Worm (Caenorhabditis elegans) whole organism, L4 larva: ENCODE measurements around the gene F42A6.2.

Source experiments
- ceh-82 ChIP-seq: sonication (generic microtip); optimal IDR thresholded peaks from 2 replicates; lab custom pipeline; 2017; ENCODE audit warnings: missing biosample characterization, missing genetic modification characterization
- mdl-1 ChIP-seq, 2 experiments: fragments of 150-350 bp in 1 of 2; sonication (generic microtip) in 1 of 2; optimal IDR thresholded peaks; 2 replicates each; lab custom pipeline; 2014 to 2017; ENCODE audit warnings: missing biosample characterization in 2 of 2, missing genetic modification characterization in 2 of 2
- nhr-76 ChIP-seq: fragments of 150-350 bp; optimal IDR thresholded peaks from 2 replicates; lab custom pipeline; 2014; ENCODE audit warnings: missing biosample characterization, missing genetic modification characterization
- pha-4 ChIP-seq, 2 experiments: fragments of 150-350 bp in 1 of 2; fragments of 200-800 bp in 1 of 2; sonication (Bioruptor generic) in 1 of 2; IDR thresholded peaks in 1 of 2; optimal IDR thresholded peaks in 1 of 2; 2 replicates each; pipeline versions ENCODE4 v1.3.6 to Lab custom; 2014 to 2022; ENCODE audit warnings: missing genetic modification characterization in 2 of 2, missing genetic modification reagents in 2 of 2, missing biosample characterization in 1 of 2, missing compliant biosample characterization in 1 of 2
- snpc-4 ChIP-seq: fragments of 150-350 bp; optimal IDR thresholded peaks from 2 replicates; lab custom pipeline; 2014; ENCODE audit warnings: missing biosample characterization, missing genetic modification characterization

DNA sequence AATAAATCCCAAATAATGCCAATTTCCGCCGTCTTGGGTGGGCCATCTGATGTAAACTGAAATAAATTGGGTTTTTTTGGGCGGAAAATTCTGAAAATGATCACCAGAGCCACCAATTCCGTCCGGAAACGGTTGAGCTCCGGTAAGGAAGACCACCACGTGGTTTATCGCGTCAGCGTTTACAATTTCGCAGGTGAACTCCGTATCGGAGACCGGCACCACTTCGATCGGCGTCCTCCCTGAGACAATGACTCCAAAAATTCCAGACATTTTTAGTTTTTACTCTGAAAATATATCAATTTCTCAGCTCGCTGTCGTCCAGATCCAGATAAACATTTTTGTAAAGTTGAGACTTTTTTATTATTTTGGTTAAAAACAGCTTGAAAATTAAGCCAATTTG lies 4.7 kb upstream of the F42A6.2 start, which contains the start of gene F42A6.6:
- no peak for TF ChIP-seq nhr-76 (tag; lab: Kevin White, UChicago)
- TF ChIP-seq pha-4 (GFP tag; IDR thresholded peaks at IDR 0.05; lab: Robert Waterston, UW), result peak; percentile 87
- TF ChIP-seq pha-4 (tag; optimal IDR thresholded peaks at IDR 0.05; lab: Kevin White, UChicago), result no peak
- TF ChIP-seq mdl-1 (tag; optimal IDR thresholded peaks at IDR 0.05; lab: Kevin White, UChicago), result no peak
- no peak for TF ChIP-seq snpc-4 (tag; lab: Kevin White, UChicago)
- TF ChIP-seq ceh-82, result no peak
